Worm (Caenorhabditis elegans): ENCODE data around the gene ptc-1.

DNA sequence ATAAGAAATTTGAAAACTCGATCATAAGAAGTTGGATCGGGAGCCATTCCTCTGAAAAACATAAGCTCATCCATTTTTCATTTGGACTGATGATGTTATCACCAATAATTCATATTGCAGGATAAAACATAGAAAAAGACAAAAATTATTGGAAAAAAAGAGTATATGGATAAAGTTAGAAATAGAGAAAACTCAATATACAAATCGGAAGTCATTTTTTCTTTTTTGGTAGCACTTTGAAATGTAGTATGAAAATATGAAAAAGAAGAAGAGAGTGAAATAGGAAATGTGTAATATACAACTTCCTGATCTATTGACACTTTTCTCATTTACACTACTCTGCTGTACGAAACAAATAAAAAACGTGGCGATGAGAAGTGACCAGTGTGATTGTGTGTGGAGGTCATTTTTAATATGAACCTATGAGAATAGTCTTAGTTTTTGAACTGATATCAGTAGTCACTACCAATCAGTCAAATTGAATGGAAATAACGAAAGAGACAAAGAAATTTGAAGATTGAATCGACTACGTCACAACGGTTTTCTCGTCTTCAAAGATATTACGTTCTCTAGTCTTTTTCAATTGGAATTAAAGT is 53.9 kb downstream of the ptc-1 start, which contains the start of gene ZK669.5:
- TF ChIP-seq pha-4 (tag; optimal IDR thresholded peaks at IDR 0.05) (no peak), ceh-82 (tag; optimal IDR thresholded peaks at IDR 0.05) (no peak), mdl-1 (tag; optimal IDR thresholded peaks at IDR 0.05) (no peak), skn-1 (tag; optimal IDR thresholded peaks at IDR 0.05) (no peak), pqm-1 (tag; optimal IDR thresholded peaks at IDR 0.05) (no peak), zag-1 (tag; optimal IDR thresholded peaks at IDR 0.05) (no peak), jun-1 (tag; optimal IDR thresholded peaks at IDR 0.05) (no peak)

Measured in whole organism, L3 larva.